Worm (Caenorhabditis elegans): Measurements from ENCODE around the gene oac-51.

The oac-51 gene

DNA sequence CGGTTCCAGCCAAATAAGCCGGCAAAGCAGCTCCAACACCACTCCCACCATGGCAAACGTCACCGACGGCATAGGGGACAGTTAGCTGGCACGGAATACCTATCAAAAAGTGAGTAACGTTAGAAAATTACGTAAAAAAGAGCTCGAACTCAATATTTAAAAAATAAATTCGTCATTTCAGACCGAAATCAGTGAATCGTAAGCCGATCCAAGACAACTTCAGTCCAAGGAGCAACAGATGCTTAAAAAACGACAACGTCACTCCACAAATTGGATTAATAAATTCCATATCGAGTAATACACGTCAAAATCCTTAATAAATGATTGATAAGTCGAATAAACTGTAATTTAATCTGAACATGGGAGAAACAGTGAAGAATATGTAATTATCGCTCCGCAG is 30.3 kb upstream of the oac-51 start:
- TF ChIP-seq med-1 (GFP tag; optimal IDR thresholded peaks at IDR 0.05; ENCODE audit: insufficient read depth) (no peak), T22C8.4 (GFP tag; IDR thresholded peaks at IDR 0.05) (no peak), tab-1 (GFP tag; IDR thresholded peaks at IDR 0.05) (no peak), ref-1 (GFP tag; conservative IDR thresholded peaks at IDR 0.05) (no peak), ztf-29 (GFP tag; IDR thresholded peaks at IDR 0.05) (no peak), ztf-23 (GFP tag; IDR thresholded peaks at IDR 0.05) (no peak), klf-2 (GFP tag; conservative IDR thresholded peaks at IDR 0.05) (no peak), cog-1 (tag; optimal IDR thresholded peaks at IDR 0.05) (no peak), flt-1 (GFP tag; IDR thresholded peaks at IDR 0.05) (no peak)

DNA sequence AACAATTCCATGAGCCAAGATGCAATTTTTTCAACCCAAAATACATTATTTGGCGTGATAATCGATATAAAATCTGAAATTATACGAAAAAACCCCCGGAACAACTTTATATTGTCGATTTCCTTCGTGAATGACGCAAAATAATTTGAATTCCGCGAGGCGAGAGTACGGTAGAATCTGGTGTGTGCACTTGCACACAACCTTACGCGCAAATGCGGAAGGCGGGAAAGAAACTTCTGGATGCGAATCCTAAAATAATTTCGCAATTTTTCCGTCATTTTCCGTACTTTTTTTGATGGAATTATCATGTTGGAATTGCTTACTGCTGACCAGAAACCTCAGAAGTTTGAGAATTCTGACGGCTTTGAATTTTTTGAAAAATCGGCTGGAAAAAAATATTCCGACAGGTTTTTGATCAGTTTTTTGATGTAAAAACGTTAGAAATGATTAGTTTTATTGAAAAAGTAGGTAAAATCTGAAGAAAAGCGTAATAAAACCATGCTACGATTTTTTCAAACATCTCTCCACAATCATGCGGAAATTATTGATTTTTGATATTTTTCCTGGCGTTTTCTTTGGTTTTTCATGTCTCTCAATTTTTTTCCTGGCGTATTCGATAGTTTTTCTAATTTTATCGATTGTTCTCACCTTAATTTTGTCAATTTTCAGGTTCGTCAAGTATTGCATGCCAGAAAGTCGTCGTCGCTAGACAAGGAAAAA is 29.2 kb upstream of the oac-51 start, which contains the start of gene set-9:
set-9 (plus strand) TSS at position 670 of the 720 bp plus-strand sequence.
- no peak for TF ChIP-seq ref-1 (GFP tag; conservative IDR thresholded peaks at IDR 0.05)
- TF ChIP-seq klf-2 (GFP tag; conservative IDR thresholded peaks at IDR 0.05): no peak
- TF ChIP-seq ztf-23 (GFP tag; IDR thresholded peaks at IDR 0.05): no peak
- TF ChIP-seq ztf-29 (GFP tag; IDR thresholded peaks at IDR 0.05): no peak
- no peak for TF ChIP-seq tab-1 (GFP tag; IDR thresholded peaks at IDR 0.05)
- no peak for TF ChIP-seq med-1 (GFP tag; optimal IDR thresholded peaks at IDR 0.05; ENCODE audit: insufficient read depth)
- TF ChIP-seq flt-1 (GFP tag; IDR thresholded peaks at IDR 0.05): no peak
- no peak for TF ChIP-seq cog-1 (tag; optimal IDR thresholded peaks at IDR 0.05)

DNA sequence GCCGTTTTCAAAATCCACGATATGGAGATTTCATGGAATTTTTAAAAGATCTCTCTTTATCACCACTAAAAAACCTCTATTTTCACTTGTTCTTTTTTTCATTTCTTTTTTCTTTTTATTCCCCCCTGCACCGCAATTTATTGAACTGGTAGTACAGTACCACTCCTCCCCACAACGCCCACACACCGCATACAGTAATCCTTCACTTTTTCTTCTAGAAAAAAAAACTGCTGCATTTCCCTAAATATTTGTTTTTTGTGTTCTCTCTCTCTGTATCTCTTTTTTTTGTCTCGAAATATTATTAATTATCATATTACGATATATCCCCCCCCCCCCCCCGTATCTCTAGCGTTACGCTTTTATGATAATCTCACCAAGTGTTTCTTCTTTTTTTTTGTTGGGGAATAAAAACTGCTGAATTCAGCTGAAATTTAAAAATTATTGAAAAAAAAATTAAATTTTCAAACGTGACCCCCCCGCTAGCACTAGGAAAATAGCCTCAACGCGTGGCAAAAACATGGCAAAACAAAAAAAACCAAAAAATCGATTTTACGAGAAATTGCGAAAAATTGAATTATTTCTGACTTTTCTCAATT is 19.7 kb upstream of the oac-51 start, which contains the start of gene Y24D9B.1:
Y24D9B.1 (plus strand) TSS at position 546 of the 596 bp plus-strand sequence.
- TF ChIP-seq cog-1 (tag; optimal IDR thresholded peaks at IDR 0.05): no peak

DNA sequence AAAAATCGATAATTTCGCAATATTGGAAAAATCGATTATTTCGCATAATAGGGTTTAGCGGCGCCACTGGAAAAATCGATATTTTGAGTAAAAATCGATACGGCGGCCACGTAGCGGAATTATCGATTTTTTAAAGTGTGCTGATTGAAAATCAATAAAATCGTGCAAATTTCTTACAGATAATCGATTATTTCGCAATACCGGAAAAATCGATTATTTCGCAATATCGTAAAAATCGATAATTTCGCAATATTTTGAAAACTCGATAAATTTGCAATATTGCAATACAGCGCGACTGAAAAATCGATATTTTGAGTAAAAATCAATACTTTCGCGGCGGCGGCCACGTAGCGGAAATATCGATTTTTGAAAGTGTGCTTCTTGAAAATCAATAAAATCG is 19.0 kb upstream of the oac-51 start:
- TF ChIP-seq T22C8.4 (GFP tag; IDR thresholded peaks at IDR 0.05) (peak; percentile 79), klf-2 (GFP tag; conservative IDR thresholded peaks at IDR 0.05) (no peak)

DNA sequence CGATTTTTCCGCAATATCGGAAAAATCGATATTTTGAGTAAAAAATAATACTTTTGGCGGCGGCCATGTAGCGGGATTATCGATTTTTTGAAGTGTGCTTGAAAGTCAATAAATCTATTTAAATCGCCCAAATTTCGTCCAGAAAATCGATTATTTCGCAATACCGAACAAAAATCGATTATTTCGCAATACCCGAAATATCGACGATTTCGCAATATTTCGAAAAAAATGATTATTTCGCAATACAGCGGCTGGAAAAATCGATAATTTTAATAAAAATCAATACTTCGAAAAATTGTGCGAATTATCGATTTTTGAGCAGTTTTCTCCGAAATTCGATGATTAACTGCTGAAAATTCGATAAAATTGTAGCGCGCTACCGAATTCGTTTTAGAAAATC is 18.5 kb upstream of the oac-51 start:
- TF ChIP-seq klf-2 (GFP tag; conservative IDR thresholded peaks at IDR 0.05) (no peak), tab-1 (GFP tag; IDR thresholded peaks at IDR 0.05) (no peak), ztf-29 (GFP tag; IDR thresholded peaks at IDR 0.05) (no peak), ref-1 (GFP tag; conservative IDR thresholded peaks at IDR 0.05) (no peak), flt-1 (GFP tag; IDR thresholded peaks at IDR 0.05) (no peak), ztf-23 (GFP tag; IDR thresholded peaks at IDR 0.05) (no peak), T22C8.4 (GFP tag; IDR thresholded peaks at IDR 0.05) (no peak; the same call in 1 of the 2 replicates), cog-1 (tag; optimal IDR thresholded peaks at IDR 0.05) (no peak), med-1 (GFP tag; optimal IDR thresholded peaks at IDR 0.05; ENCODE audit: insufficient read depth) (no peak)

DNA sequence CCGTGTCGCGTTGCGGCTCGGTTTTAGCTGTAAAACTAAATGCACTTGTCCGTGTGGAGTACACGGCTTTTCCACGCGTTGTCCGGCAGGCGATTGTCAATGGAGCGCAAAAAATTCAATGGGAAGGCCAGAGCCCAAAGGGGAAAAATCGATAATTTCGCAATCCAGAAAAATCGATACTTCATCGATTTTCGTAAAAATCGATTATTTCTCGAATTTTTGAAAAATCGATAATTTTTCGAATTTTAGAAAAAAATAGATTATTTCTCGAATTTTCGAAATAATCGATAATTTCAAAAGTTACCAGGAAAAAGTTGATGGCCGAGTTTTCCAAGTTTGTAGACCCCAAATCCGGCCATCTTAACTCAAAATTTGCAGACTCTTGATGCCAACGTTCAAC is 17.1 kb upstream of the oac-51 start:
- TF ChIP-seq med-1 (GFP tag; optimal IDR thresholded peaks at IDR 0.05; ENCODE audit: insufficient read depth) (no peak), T22C8.4 (GFP tag; IDR thresholded peaks at IDR 0.05) (peak; percentile 93)

DNA sequence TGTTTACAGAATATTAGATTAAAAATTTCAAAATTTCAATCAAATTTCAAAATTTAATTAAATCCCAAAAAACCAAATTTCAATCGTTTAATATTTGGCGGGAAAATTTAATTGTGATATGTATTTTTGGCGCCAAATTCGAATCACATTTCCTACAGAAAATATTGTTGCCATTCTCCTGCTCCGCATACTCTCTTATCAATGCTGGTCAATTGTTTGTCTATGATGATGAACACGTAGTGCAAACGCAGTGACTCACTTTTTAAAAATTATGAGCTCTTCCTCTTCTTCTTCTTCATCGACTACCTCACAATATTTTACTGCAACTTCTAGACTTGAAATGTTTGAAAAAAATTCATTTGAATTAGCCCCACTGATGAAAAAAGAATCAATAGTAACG is 10.2 kb upstream of the oac-51 start, which contains the start of gene trpl-2:
trpl-2 (plus strand) TSS at position 210 of the 400 bp plus-strand sequence.
- no peak for TF ChIP-seq ref-1 (GFP tag; conservative IDR thresholded peaks at IDR 0.05)
- TF ChIP-seq ztf-29 (GFP tag; IDR thresholded peaks at IDR 0.05): no peak
- TF ChIP-seq T22C8.4 (GFP tag; IDR thresholded peaks at IDR 0.05): no peak
- no peak for TF ChIP-seq tab-1 (GFP tag; IDR thresholded peaks at IDR 0.05)

DNA sequence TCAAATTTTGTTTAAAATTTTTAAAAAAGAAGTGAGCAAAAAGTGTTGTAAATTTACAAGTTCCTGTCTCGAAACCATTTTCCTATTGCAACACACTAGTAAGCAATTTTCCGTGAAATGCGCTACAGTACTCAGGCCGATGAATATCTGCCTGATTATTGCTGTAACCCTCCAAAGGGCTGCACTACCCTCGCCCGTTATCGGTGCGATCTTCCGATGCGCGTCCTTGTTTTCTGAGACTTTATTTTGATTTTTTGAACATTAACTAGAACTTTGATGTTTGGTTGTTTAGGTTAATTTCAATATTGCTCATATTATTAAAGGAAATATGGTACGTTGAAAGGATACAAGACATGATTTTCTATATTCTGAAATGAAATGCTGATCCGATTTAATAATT is 1.6 kb downstream of the oac-51 start:
- TF ChIP-seq med-1 (GFP tag; optimal IDR thresholded peaks at IDR 0.05; ENCODE audit: insufficient read depth) (no peak), flt-1 (GFP tag; IDR thresholded peaks at IDR 0.05) (no peak), ztf-23 (GFP tag; IDR thresholded peaks at IDR 0.05) (no peak), T22C8.4 (GFP tag; IDR thresholded peaks at IDR 0.05) (no peak), tab-1 (GFP tag; IDR thresholded peaks at IDR 0.05) (no peak), ztf-29 (GFP tag; IDR thresholded peaks at IDR 0.05) (no peak), ref-1 (GFP tag; conservative IDR thresholded peaks at IDR 0.05) (no peak), klf-2 (GFP tag; conservative IDR thresholded peaks at IDR 0.05) (no peak), cog-1 (tag; optimal IDR thresholded peaks at IDR 0.05) (no peak)

DNA sequence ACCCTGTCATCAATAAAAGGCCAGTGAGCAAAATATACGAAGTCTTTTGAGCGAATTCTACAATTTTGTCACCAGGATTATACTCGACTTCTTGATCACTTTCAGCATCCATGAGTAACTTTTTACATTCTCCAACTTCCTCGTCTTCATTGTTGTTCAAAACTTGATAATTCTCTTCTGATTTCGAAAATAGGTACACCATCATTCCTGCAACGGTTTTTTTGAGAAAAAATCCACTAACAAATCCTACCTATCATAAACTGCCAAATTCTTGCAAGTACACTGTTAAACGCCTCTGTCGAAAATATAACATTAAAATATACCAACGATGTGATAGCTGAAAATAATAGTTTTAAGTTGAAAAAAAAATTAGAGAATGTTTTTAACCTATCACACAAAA is 8.2 kb downstream of the oac-51 start:
- no peak for TF ChIP-seq T22C8.4 (GFP tag; IDR thresholded peaks at IDR 0.05)
- TF ChIP-seq cog-1 (tag; optimal IDR thresholded peaks at IDR 0.05): no peak
- TF ChIP-seq tab-1 (GFP tag; IDR thresholded peaks at IDR 0.05): no peak
- TF ChIP-seq klf-2 (GFP tag; conservative IDR thresholded peaks at IDR 0.05): no peak

DNA sequence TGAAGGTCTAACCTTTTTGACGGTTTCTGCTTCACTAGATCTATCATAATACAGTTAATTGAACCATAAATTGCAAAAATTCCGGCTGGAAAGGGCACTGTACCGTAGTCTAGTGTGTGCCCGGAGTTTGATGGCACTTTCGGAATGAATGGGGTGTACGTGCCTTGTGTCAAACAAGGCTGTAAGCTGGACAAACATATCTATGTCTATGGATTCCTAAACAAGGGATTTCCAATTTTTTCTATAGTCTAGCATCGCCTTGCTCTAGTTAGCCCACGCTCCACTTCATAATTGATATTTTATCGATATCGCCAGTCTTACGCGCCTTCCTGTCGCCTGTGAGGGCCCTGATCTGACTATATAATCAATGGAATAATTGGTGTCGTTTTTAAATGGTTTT is 9.9 kb downstream of the oac-51 start, which contains the start of gene oac-52:
oac-52 (minus strand) TSS at position 101 of the 400 bp plus-strand sequence.
- no peak for TF ChIP-seq ref-1 (GFP tag; conservative IDR thresholded peaks at IDR 0.05)
- no peak for TF ChIP-seq T22C8.4 (GFP tag; IDR thresholded peaks at IDR 0.05)
- no peak for TF ChIP-seq klf-2 (GFP tag; conservative IDR thresholded peaks at IDR 0.05)
- no peak for TF ChIP-seq flt-1 (GFP tag; IDR thresholded peaks at IDR 0.05)
- TF ChIP-seq ztf-29 (GFP tag; IDR thresholded peaks at IDR 0.05): no peak
- TF ChIP-seq med-1 (GFP tag; optimal IDR thresholded peaks at IDR 0.05; ENCODE audit: insufficient read depth): no peak
- no peak for TF ChIP-seq ztf-23 (GFP tag; IDR thresholded peaks at IDR 0.05)
- TF ChIP-seq cog-1 (tag; optimal IDR thresholded peaks at IDR 0.05): no peak
- TF ChIP-seq tab-1 (GFP tag; IDR thresholded peaks at IDR 0.05): no peak

Data from whole organism, midembryonic.